Fruit fly (Drosophila melanogaster): ENCODE measurements around the gene I-t.

I-t gene

DNA sequence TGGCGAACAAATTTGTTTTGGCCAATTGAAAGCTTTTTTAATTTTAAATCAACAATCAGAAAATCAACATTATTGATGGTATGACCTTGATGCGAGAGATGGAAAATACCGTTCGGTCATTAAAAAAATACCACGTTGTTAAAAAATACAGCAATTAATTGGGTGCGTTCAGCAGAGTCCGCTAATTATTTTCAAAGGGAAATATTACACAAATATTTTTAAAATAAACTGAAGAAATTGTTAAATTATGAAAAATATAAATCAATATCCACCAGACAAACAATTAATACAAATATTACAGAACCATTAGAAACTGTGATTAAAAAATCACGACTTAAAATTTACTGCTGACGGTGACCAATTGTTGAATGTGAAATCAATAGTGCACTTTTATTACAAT, 25.8 kb upstream of the I-t start, which contains the start of gene CG18476 (continued):
- peak; percentile 64 for TF ChIP-seq Mad (GFP tag; optimal IDR thresholded peaks at IDR 0.05)
- peak; percentile 75 for TF ChIP-seq CG31388 (GFP tag; optimal IDR thresholded peaks at IDR 0.05)
- TF ChIP-seq Mrtf (GFP tag; IDR thresholded peaks at IDR 0.05), result peak; percentile 93
- peak; percentile 64 for TF ChIP-seq CG2202 (tag; optimal IDR thresholded peaks at IDR 0.05)
- peak; percentile 90 for TF ChIP-seq fd3F (GFP tag; optimal IDR thresholded peaks at IDR 0.05)
- TF ChIP-seq CG12071 (GFP tag; optimal IDR thresholded peaks at IDR 0.05), result peak; percentile 39
- peak; percentile 94 for TF ChIP-seq CG14014 (GFP tag; IDR thresholded peaks at IDR 0.05)
- no peak for TF ChIP-seq crol (GFP tag; IDR thresholded peaks at IDR 0.05)
- TF ChIP-seq grau (tag; optimal IDR thresholded peaks at IDR 0.05), result peak; percentile 94
- peak; percentile 73 for TF ChIP-seq CG6654 (GFP tag; optimal IDR thresholded peaks at IDR 0.05)
- TF ChIP-seq sc (optimal IDR thresholded peaks at IDR 0.05), result no peak
- TF ChIP-seq sc (GFP tag; optimal IDR thresholded peaks at IDR 0.05), result peak; percentile 44
- TF ChIP-seq CG12104 (GFP tag; optimal IDR thresholded peaks at IDR 0.05), result peak; percentile 89
- peak; percentile 33 for TF ChIP-seq CG8089 (GFP tag; optimal IDR thresholded peaks at IDR 0.05)
- TF ChIP-seq disco-r (GFP tag; optimal IDR thresholded peaks at IDR 0.05), result peak; percentile 38
- TF ChIP-seq fd64A (GFP tag; optimal IDR thresholded peaks at IDR 0.05), result no peak
- peak; percentile 94 for TF ChIP-seq CG18262 (tag; optimal IDR thresholded peaks at IDR 0.05)
- TF ChIP-seq CG6765 (GFP tag; optimal IDR thresholded peaks at IDR 0.05), result peak; percentile 80
- TF ChIP-seq CG14667 (GFP tag; IDR thresholded peaks at IDR 0.05), result peak; percentile 88
- TF ChIP-seq CG6175 (GFP tag; IDR thresholded peaks at IDR 0.05), result peak; percentile 86
- TF ChIP-seq sna (GFP tag; IDR thresholded peaks at IDR 0.05; ENCODE audit: partially characterized antibody), result no peak
- peak; percentile 93 for TF ChIP-seq fd96Cb (tag; optimal IDR thresholded peaks at IDR 0.05)
- TF ChIP-seq repo (GFP tag; optimal IDR thresholded peaks at IDR 0.05), result peak; percentile 21
- TF ChIP-seq cg (GFP tag; optimal IDR thresholded peaks at IDR 0.05), result no peak
- TF ChIP-seq CoRest (tag; optimal IDR thresholded peaks at IDR 0.05), result peak; percentile 96
- no peak for TF ChIP-seq pros (GFP tag; optimal IDR thresholded peaks at IDR 0.05)
- TF ChIP-seq hth (optimal IDR thresholded peaks at IDR 0.05), result no peak
- TF ChIP-seq wdn (GFP tag; IDR thresholded peaks at IDR 0.05), result peak; percentile 86
- TF ChIP-seq ham (GFP tag; IDR thresholded peaks at IDR 0.05), result peak; percentile 79
- TF ChIP-seq GATAe (GFP tag; conservative IDR thresholded peaks at IDR 0.05), result peak; percentile 84
- peak; percentile 88 for TF ChIP-seq CG13775 (GFP tag; optimal IDR thresholded peaks at IDR 0.05)
- TF ChIP-seq CG3065 (GFP tag; optimal IDR thresholded peaks at IDR 0.05), result peak; percentile 59
- peak; percentile 71 for TF ChIP-seq pum (GFP tag; optimal IDR thresholded peaks at IDR 0.05)
- peak; percentile 92 for TF ChIP-seq Aef1 (GFP tag; IDR thresholded peaks at IDR 0.05)
- peak; percentile 77 for TF ChIP-seq CG5245 (GFP tag; optimal IDR thresholded peaks at IDR 0.05)
- TF ChIP-seq trem (tag; optimal IDR thresholded peaks at IDR 0.05), result peak; percentile 93
- TF ChIP-seq CG8281 (tag; optimal IDR thresholded peaks at IDR 0.05), result peak; percentile 75
- peak; percentile 37 for TF ChIP-seq CG12744 (GFP tag; optimal IDR thresholded peaks at IDR 0.05)
- TF ChIP-seq tgo (GFP tag; IDR thresholded peaks at IDR 0.05), result peak; percentile 94
- TF ChIP-seq Ptx1 (GFP tag; IDR thresholded peaks at IDR 0.05), result peak; percentile 95
- peak; percentile 93 for TF ChIP-seq cas (GFP tag; IDR thresholded peaks at IDR 0.05)
- TF ChIP-seq CG11695 (GFP tag; IDR thresholded peaks at IDR 0.05), result peak; percentile 94
- peak; percentile 52 for TF ChIP-seq ro (GFP tag; IDR thresholded peaks at IDR 0.05)
- peak; percentile 71 for TF ChIP-seq chn (GFP tag; optimal IDR thresholded peaks at IDR 0.05)
- TF ChIP-seq Xrp1 (GFP tag; IDR thresholded peaks at IDR 0.05), result peak; percentile 96
- peak; percentile 2 to 93 for TF ChIP-seq bsh (GFP tag; optimal IDR thresholded peaks at IDR 0.05)
- TF ChIP-seq Sry-δ (GFP tag; optimal IDR thresholded peaks at IDR 0.05), result peak; percentile 16
- peak; percentile 87 for TF ChIP-seq D19A (tag; optimal IDR thresholded peaks at IDR 0.05)
- peak; percentile 91 for TF ChIP-seq Oli (tag; optimal IDR thresholded peaks at IDR 0.05)
- peak; percentile 96 for TF ChIP-seq Ada2b (GFP tag; IDR thresholded peaks at IDR 0.05)
- peak; percentile 85 for TF ChIP-seq oc (tag; optimal IDR thresholded peaks at IDR 0.05)
- TF ChIP-seq CG3163 (GFP tag; optimal IDR thresholded peaks at IDR 0.05), result peak; percentile 18
- peak; percentile 92 for TF ChIP-seq CG3726 (GFP tag; IDR thresholded peaks at IDR 0.05)
